Fruit fly (Drosophila melanogaster): ENCODE measurements around the gene CG16952.

The CG16952 gene

dm6 chrX:15866032-15866431, 4.0 kb upstream of the CG16952 start:
- no peak for TF ChIP-seq CG17801 (GFP tag; optimal IDR thresholded peaks at IDR 0.05; ENCODE audit: partially characterized antibody)

- peak; percentile 14 for TF ChIP-seq CG17801 (GFP tag; optimal IDR thresholded peaks at IDR 0.05; ENCODE audit: partially characterized antibody)
Measured at dm6 chrX:15866799-15867412, 3.1 kb upstream of the CG16952 start.

dm6 chrX:15867863-15868262, 2.1 kb upstream of the CG16952 start, which contains the start of gene Gapdh2:
TSS of gene Gapdh2 (plus strand) at chrX:15868145.
- TF ChIP-seq CG17801 (GFP tag; optimal IDR thresholded peaks at IDR 0.05; ENCODE audit: partially characterized antibody): peak; percentile 100

- TF ChIP-seq CG17801 (GFP tag; optimal IDR thresholded peaks at IDR 0.05; ENCODE audit: partially characterized antibody): no peak
Measured at dm6 chrX:15868781-15869180, 1.2 kb upstream of the CG16952 start.

- TF ChIP-seq CG17801 (GFP tag; optimal IDR thresholded peaks at IDR 0.05; ENCODE audit: partially characterized antibody): no peak
Measured at dm6 chrX:15870777-15871757, 1.1 kb downstream of the CG16952 start.

dm6 chrX:15874437-15874836, 4.5 kb downstream of the CG16952 start:
- TF ChIP-seq CG17801 (GFP tag; optimal IDR thresholded peaks at IDR 0.05; ENCODE audit: partially characterized antibody): no peak

dm6 chrX:15875569-15875968, 5.6 kb downstream of the CG16952 start:
- TF ChIP-seq CG17801 (GFP tag; optimal IDR thresholded peaks at IDR 0.05; ENCODE audit: partially characterized antibody): no peak

- TF ChIP-seq CG17801 (GFP tag; optimal IDR thresholded peaks at IDR 0.05; ENCODE audit: partially characterized antibody): peak; percentile 98
Measured at dm6 chrX:15886411-15887246, 16.6 kb downstream of the CG16952 start.

dm6 chrX:15887247-15887616, 17.2 kb downstream of the CG16952 start, which contains the start of gene tay:
TSS of gene tay (minus strand) at chrX:15887311.
- no peak for TF ChIP-seq CG17801 (GFP tag; optimal IDR thresholded peaks at IDR 0.05; ENCODE audit: partially characterized antibody)

- no peak for TF ChIP-seq CG17801 (GFP tag; optimal IDR thresholded peaks at IDR 0.05; ENCODE audit: partially characterized antibody)
Measured at dm6 chrX:15888763-15889162, 18.8 kb downstream of the CG16952 start.

- TF ChIP-seq CG17801 (GFP tag; optimal IDR thresholded peaks at IDR 0.05; ENCODE audit: partially characterized antibody): peak; percentile 8
Measured at dm6 chrX:15889780-15890608, 20.0 kb downstream of the CG16952 start, which contains the start of the genes MSBP and CG15916. TSS of gene MSBP (minus strand) at chrX:15890109. TSS of gene CG15916 (plus strand) at chrX:15890589.

- peak; percentile 32 for TF ChIP-seq CG17801 (GFP tag; optimal IDR thresholded peaks at IDR 0.05; ENCODE audit: partially characterized antibody)
Measured at dm6 chrX:15891606-15892345, 21.8 kb downstream of the CG16952 start, which contains the start of gene shi. TSS of gene shi (plus strand) at chrX:15892116.

dm6 chrX:15893732-15894264, 23.8 kb downstream of the CG16952 start:
- TF ChIP-seq CG17801 (GFP tag; optimal IDR thresholded peaks at IDR 0.05; ENCODE audit: partially characterized antibody): no peak
